Worm (Caenorhabditis elegans) whole organism, dauer: ENCODE measurements around the gene Y49F6B.13.
"Not testable (repeated sequence)": the region's sequence is repeated elsewhere in the genome, so short reads cannot be mapped to it uniquely, and the experiment has no call there.

Experiments
- unc-62 ChIP-seq: sonication (generic microtip); optimal IDR thresholded peaks from 2 replicates; lab custom pipeline; 2017; ENCODE audit warnings: missing biosample characterization, missing genetic modification reagents, missing genetic modification characterization

Gene Y49F6B.13

DNA sequence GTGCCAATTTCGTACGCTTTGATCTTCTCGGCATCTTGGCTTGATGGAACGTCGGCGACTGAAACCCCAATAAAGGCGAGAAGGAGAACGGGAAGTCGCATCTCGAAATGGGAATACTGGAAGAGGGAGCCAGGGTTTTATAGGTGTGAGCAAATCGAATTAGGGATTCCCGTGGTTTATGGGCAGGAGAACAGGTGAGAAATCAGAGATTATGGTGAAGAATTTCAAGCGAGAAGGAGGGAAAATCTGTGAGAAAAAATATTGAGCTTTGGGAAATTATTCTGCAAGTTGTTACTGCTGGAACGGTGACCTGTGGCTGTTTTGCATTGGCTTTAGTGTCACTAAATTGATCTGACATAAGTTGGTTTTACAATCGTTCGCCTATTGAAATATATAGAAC is at the start of gene Y49F6B.13:
Y49F6B.13 (minus strand) TSS at position 101 of the 400 bp plus-strand sequence.
- no peak for TF ChIP-seq unc-62

DNA sequence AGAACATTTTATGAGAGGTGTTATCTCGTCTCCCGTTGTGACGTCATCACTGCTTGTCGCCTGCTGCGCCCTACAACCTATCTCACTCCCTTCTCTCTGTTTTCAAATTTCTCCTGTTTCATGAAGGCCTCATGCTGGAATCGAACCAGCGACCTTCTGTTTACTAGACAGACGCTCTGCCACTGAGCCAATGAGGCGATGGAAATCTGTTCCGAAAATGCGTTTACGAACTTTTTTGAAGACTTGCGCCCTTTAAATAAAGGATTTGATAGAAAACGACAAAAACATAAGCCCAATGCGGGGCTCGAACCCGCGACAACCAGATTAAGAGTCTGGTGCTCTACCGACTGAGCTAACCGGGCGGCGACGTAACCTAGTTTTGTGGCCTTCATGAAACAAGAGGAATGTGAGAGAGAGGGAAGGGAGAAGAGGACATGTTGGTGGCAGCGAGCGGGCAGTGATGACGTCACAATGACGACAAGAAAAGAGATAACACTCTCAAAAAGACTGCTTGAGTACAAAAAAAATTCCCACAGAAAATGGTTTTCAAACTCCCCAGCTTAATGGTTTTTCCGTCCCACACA is 47.5 kb upstream of the Y49F6B.13 start, which contains the start of gene clec-126:
clec-126 (plus strand) TSS at position 534 of the 584 bp plus-strand sequence.
- TF ChIP-seq unc-62 = no peak

DNA sequence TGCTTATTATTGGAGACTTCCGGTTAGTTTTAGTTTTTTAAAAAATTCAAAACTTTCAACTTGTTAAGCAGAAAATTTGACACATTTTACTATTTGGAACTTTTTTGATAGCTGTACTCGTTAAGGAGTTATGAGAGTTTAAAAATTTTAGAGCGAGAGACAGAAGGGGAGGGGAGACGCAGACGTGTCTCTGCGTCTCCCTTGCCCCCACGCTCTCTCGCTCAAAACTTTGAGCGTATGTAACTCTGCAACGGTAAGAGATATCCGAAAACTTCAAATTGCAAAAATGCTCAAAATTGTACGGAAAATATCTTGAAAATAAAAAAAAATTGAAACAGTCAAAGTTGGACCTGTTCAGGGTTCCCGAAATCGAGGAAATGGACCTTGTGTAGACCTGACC is 44.7 kb upstream of the Y49F6B.13 start:
- no peak for TF ChIP-seq unc-62

DNA sequence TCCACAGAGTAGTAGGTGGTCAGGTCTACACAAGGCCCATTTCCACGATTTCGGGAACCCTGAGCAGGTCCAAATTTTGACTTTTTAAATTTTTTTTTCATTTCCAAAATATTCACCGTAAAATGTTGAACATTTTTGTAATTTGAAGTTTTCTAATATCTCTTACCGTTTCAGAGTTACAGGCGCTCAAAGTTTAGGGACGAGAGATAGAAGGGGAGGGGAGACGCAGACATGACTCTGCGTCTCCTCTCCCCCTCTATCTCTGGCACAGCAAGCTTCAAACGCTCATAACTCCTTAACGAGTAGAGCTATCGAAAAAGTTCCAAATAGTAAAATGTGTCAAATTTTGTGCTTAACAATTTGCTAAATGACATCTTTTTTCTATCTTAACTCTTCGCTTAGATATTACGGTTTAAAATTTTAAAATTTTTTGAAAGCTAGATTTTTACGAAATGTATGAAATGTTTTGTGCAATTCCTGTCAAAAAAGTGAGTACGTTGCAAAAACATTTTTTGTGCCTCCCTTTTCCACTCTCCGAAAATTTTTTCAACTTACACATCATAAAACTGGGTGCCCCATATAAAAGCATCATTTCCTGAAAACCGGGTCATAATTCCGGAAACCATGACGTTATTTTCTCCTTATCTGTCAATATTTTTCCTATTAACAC is 44.0 kb upstream of the Y49F6B.13 start, which contains the start of the genes Y49F6B.14 and clec-125:
Y49F6B.14 (minus strand) TSS at position 101 of the 670 bp plus-strand sequence.
clec-125 (plus strand) TSS at position 620 of the 670 bp plus-strand sequence.
- no peak for TF ChIP-seq unc-62

DNA sequence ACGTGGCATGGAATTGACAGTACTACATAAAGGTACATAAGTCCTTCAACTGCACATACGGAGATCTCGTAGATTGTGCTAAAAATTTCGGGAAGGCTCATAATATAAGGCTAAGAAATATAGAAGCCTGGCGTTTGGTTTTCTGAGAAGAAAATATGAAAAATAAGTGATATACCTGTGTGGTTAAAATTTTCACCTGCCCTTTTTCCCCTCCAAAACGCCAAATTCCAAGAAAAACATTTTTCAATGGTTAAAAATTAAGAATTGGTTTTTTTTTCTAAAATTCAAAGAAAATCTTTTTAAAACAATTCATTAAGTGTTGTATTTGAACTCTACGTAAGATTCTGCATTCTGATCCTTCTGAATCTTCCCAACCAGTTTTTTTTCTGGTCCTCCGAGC is 43.1 kb upstream of the Y49F6B.13 start, which contains the start of gene srz-5:
srz-5 (minus strand) TSS at position 101 of the 400 bp plus-strand sequence.
- TF ChIP-seq unc-62 = no peak

DNA sequence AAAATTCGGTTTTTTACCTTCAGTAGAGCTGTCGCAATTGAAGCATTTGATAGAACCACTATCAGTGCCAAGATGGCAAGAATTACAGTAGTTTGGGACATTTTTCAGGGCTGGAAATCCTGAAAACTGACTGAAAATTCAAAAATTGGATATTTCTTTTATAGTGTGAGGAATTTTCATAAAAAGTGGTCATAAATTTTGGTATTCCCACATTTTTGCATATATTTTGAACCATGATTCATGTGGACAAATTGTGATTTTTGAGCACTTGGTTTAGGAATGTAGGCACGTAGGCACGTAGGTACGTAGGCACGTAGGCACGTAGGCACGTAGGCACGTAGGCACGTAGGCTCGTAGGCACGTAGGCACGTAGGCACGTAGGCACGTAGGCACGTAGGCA is 40.7 kb upstream of the Y49F6B.13 start, which contains the start of gene Y49F6B.19:
Y49F6B.19 (minus strand) TSS at position 101 of the 400 bp plus-strand sequence.
- TF ChIP-seq unc-62 = no peak

DNA sequence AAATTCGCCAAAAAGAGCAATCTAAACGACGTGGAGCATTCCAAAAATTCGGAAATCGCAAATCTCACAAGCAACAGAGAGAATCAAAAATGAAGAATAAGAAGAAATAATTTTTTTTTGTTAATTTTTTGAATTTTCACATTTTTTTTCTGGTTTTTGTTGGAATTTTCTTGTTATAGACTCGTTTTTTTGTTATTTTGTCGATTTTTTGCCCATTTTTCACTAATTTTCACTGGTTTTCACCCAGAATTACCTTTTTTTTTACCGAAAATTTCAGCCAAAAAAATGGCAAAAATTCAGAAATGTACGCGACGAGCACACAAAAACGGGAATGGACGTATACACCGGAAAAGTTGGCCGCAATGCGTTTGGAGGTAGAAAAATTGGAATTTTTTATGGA is 33.2 kb upstream of the Y49F6B.13 start, which contains the start of gene cyh-1:
cyh-1 (plus strand) TSS at position 301 of the 400 bp plus-strand sequence.
- no peak for TF ChIP-seq unc-62

DNA sequence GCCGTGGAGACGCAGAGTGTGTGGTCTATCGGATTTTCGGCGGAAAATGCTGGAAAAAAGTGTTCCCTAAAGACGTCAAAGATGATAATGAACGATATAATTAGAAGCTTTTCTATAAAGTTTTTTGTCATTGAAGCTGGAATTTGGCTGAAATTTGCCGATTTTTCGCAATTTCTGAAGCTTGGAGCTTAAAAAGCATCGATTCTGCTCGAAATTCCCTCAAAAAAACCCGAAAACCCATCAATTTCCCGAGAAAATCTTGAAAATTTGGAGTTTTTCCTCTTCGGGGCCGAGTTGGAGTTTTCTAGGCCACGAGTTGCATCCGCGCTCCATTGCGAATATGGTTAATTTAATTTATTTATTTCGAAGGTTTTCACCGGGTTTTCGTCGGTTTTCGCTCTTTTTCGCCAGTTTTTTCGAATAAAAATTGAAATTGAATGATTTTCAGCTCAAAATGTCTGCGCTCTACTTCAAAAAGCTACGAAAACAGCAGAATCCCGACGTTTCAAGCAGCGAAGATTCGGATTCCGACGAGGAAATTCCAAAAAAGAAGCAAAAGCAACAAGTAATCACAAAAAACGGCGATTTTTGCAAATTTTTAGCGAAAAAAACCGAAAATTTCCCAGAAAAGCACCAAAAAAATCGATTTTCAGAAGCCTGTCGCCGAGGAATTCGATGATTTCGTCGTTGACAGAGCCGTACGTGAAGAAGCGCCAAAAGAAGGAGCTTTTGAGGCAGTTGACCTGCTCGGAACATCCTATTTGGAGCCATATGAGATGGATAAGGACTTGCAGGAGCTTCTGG is 31.2 kb upstream of the Y49F6B.13 start, which contains the start of the genes col-71 and Y49F6B.2:
col-71 (minus strand) TSS at position 51 of the 804 bp plus-strand sequence.
Y49F6B.2 (plus strand) TSS at position 449 of the 804 bp plus-strand sequence.
- no peak for TF ChIP-seq unc-62

DNA sequence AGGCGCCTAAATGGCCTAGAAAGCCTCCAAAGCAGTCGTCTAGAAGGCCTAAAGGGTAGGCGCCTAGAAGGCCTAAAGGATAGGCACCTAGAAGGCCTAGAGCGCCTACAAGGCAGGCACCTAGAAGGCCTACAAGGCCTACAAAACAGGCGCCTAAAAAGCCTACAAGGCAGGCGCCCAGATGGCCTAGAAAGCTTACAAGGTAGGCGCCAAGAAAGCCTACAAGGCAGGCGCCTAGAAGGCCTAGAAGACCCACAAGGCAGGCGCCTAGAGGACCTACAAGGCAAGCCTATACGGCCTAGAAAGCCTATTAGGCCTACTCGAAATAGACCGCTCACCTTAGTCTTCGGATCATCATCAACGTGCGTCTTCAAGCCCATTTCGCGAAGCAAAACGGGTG is 30.5 kb upstream of the Y49F6B.13 start:
- no peak for TF ChIP-seq unc-62

DNA sequence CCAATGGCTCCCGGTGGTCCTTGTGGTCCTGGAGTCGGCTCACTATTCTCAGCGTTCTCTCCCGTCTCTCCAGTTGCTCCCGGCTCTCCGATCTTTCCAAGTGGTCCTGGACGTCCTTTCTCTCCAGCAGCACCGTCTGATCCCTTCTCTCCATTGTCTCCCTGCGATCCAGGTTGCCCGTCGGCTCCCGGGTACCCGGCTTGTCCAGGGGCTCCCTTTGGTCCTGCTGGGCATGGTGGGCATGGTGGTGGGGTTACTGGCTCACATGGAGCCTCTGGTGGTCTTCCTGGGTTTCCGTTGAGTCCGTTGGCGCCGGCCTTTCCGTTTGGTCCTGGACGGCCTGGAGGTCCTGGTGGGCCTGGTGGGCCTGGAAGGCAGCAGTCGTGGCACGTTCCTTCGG is 28.9 kb upstream of the Y49F6B.13 start:
- no peak for TF ChIP-seq unc-62

DNA sequence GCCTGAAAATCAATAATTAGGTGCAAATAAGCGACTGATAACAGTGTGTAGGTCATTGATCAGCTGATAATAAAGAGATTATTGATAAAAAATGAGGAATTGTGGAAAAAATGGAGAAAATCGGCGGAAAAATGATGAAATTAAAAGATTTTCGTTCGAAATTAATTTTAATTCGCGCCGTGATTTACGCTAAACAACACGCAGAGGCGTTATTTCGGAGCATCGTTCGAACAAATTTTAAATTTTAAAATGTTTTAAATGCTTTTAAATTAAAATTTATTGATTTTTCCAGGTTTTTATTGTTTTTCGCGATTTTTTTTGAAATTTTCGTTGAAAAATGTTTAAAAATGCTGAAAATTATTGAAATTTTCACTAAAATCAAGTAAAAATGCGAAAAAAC is 27.9 kb upstream of the Y49F6B.13 start, which contains the start of gene Y49F6B.9:
Y49F6B.9 (minus strand) TSS at position 2 of the 400 bp plus-strand sequence.
- no peak for TF ChIP-seq unc-62

DNA sequence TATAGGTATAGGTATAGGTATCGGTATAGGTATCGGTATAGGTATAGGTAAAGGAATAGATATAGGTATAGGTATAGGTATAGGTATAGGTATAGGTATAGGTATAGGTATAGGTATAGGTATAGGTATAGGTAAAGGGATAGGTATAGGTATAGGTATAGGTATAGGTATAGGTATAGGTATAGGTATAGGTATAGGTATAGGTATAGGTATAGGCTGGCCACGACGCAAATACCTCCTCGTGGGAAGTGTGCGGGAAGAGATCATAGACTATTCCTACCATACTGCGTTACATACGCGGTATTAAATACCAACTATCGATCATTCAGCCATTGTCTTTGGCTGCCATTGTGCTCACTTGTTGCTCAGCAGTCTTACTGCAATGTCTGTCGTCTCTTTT is 19.3 kb upstream of the Y49F6B.13 start, which contains the start of gene fbxb-112:
fbxb-112 (plus strand) TSS at position 301 of the 400 bp plus-strand sequence.
- not testable (repeated sequence) for TF ChIP-seq unc-62

DNA sequence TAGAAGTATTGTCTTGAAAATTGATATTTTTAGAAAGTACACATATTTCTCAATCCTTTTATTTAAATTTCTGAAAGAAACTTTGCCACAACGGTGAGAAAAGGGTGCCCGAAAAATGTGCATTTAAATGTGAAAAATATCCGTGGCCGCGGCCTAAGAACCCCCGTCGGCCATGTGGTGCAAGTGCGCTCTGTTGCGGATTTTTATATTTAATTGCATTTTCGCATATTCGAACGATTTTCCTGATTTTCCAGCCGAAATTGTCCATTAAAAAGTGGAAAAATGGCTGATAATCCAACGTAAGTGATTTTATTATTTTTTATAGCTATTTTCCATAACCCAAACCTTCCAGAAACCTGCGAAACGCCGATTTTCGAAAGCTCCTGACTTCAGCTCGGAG is 10.7 kb upstream of the Y49F6B.13 start, which contains the start of gene smu-2:
smu-2 (plus strand) TSS at position 178 of the 400 bp plus-strand sequence.
- TF ChIP-seq unc-62 = no peak

DNA sequence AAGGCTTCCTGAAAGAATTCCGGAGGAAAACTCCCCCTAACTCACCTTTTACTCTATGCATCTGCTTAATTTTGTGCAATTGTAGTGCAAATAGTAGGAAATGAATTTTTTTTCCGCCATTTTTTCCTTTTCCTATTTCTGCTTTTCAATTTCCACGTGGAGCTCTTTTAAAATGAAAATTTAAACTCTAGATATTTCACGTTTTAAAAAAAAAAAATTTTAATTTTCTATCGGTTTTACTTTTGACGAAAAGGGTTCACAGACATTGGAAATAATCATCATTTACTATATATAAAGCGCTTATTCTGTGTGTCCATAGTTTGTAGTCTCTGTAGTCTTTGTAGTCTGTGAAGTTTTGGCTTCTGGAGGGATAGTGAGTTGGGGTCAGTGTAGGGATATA is 10.1 kb upstream of the Y49F6B.13 start, which contains the start of gene Y49F6B.8:
Y49F6B.8 (minus strand) TSS at position 101 of the 400 bp plus-strand sequence.
- no peak for TF ChIP-seq unc-62

DNA sequence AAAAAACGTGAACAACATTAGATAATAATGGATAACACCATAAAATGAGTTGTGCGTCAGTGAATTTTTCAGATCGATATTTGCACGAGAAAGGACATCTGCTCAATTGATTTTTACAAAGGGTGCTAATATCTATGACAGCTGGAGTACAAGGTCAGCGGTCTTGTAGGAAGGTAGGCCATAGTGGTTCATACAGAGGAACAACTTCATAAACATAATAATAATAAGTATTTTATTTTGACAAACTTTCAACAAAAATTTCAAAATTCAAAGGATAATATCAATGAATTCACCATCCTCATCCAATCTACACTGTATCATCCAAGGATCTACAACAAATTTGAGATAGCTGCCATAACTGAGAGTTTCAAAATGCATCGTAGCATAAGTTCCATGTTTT is 5.7 kb upstream of the Y49F6B.13 start, which contains the start of gene fbxb-104:
fbxb-104 (minus strand) TSS at position 101 of the 400 bp plus-strand sequence.
- TF ChIP-seq unc-62 = no peak

DNA sequence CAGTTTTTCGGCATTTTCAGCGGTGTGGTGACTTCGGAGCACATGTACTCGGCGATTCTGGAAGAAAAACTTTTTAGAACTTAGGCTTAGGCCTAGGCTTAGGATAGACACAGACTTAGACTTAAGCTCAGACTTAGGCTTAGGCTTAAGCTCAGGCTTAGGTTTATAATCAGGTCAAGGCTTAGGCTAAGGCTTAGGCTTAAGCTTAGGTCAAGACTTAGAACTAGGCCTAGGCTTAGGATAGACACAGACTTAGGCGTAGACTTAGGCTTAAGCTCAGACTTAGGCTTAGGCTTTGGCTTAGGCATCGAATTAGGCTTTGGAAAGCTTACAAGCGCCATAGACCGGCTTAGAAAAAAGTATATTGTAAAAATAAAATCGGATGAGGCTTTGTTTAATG is 5.0 kb upstream of the Y49F6B.13 start:
- TF ChIP-seq unc-62 = no peak
